Worm (Caenorhabditis elegans): ENCODE measurements around the gene sec-3.

sec-3 gene

ce11 chrX:3089894-3090414 is 9.7 kb downstream of the sec-3 start (continued):
- no peak for TF ChIP-seq snpc-4 (GFP tag; optimal IDR thresholded peaks at IDR 0.05)
- peak in 1 of 4 experiments; percentile 23 for TF ChIP-seq snpc-4 (tag; optimal IDR thresholded peaks at IDR 0.05)
- no peak for TF ChIP-seq ets-4 (GFP tag; optimal IDR thresholded peaks at IDR 0.05)
- no peak for TF ChIP-seq attf-3 (GFP tag; conservative IDR thresholded peaks at IDR 0.05)
- no peak for TF ChIP-seq tbp1 (GFP tag; optimal IDR thresholded peaks at IDR 0.05)
- TF ChIP-seq Y53G8AR.9 (GFP tag; conservative IDR thresholded peaks at IDR 0.05): 0 out of 2 replicates have a peak, but pooled peaks have one; percentile 24
- peak; percentile 21 for TF ChIP-seq somi-1 (GFP tag; optimal IDR thresholded peaks at IDR 0.05)
- TF ChIP-seq madf-3 (GFP tag; IDR thresholded peaks at IDR 0.05): no peak
- TF ChIP-seq hmg-1.2 (GFP tag; IDR thresholded peaks at IDR 0.05): peak; percentile 19; the same call in 1 of the 2 replicates
- no peak for TF ChIP-seq ztf-6 (GFP tag; IDR thresholded peaks at IDR 0.05)
- no peak for TF ChIP-seq F10E7.11 (tag; optimal IDR thresholded peaks at IDR 0.05)
- TF ChIP-seq aptf-3 (GFP tag; IDR thresholded peaks at IDR 0.05): no peak
- peak; percentile 11 for TF ChIP-seq K12H6.12 (tag; optimal IDR thresholded peaks at IDR 0.05)
- no peak for TF ChIP-seq egl-44 (GFP tag; IDR thresholded peaks at IDR 0.05)
- 0 out of 2 replicates have a peak, but pooled peaks have one; percentile 20 for TF ChIP-seq K11D2.4 (GFP tag; IDR thresholded peaks at IDR 0.05)
- peak; percentile 19 for TF ChIP-seq ZK185.1 (tag; optimal IDR thresholded peaks at IDR 0.05; ENCODE audit: poor library complexity, severe bottlenecking)
- TF ChIP-seq tlf-1 (GFP tag; optimal IDR thresholded peaks at IDR 0.05): no peak
- TF ChIP-seq ama-1 (optimal IDR thresholded peaks at IDR 0.05): no peak
- TF ChIP-seq ama-1 (GFP tag; optimal IDR thresholded peaks at IDR 0.05): no peak
- no peak for TF ChIP-seq nhr-120 (GFP tag; IDR thresholded peaks at IDR 0.05)
- no peak for TF ChIP-seq mel-28 (tag; optimal IDR thresholded peaks at IDR 0.05; ENCODE audit: borderline replicate concordance)
- TF ChIP-seq dox-1 (GFP tag; IDR thresholded peaks at IDR 0.05): peak; percentile 45; the same call in 1 of the 2 replicates
- TF ChIP-seq ztf-18 (tag; optimal IDR thresholded peaks at IDR 0.05): peak; percentile 34
- 0 out of 2 replicates have a peak, but pooled peaks have one; percentile 12 for TF ChIP-seq cebp-1 (GFP tag; IDR thresholded peaks at IDR 0.05)
- TF ChIP-seq cebp-1 (tag; optimal IDR thresholded peaks at IDR 0.05): peak; percentile 52
- no peak for TF ChIP-seq C06A6.2 (GFP tag; conservative IDR thresholded peaks at IDR 0.05)
- 0 out of 2 replicates have a peak, but pooled peaks have one; percentile 19 for TF ChIP-seq egrh-3 (GFP tag; IDR thresholded peaks at IDR 0.05)
- TF ChIP-seq zfh-2 (GFP tag; conservative IDR thresholded peaks at IDR 0.05): peak; percentile 87
- TF ChIP-seq gei-17 (GFP tag; optimal IDR thresholded peaks at IDR 0.05): no peak
- TF ChIP-seq ztf-25 (GFP tag; IDR thresholded peaks at IDR 0.05): no peak
- no peak for TF ChIP-seq T26A5.8 (tag; optimal IDR thresholded peaks at IDR 0.05)
- TF ChIP-seq bed-2 (GFP tag; IDR thresholded peaks at IDR 0.05): no peak
- TF ChIP-seq hmg-20 (GFP tag; IDR thresholded peaks at IDR 0.05): no peak
- peak in 1 of 2 experiments; percentile 2 for TF ChIP-seq let-607 (tag; optimal IDR thresholded peaks at IDR 0.05)
- no peak for TF ChIP-seq snpc-1.3 (tag; optimal IDR thresholded peaks at IDR 0.05; ENCODE audit: insufficient read depth)

ce11 chrX:3089423-3089822 is 10.2 kb downstream of the sec-3 start, which contains the start of gene pccb-1:
TSS of gene pccb-1 (plus strand) at chrX:3089549.
- TF ChIP-seq efl-1 (GFP tag; optimal IDR thresholded peaks at IDR 0.05): peak; percentile 31
- TF ChIP-seq lin-26 (GFP tag; IDR thresholded peaks at IDR 0.05): no peak
- TF ChIP-seq madf-6 (GFP tag; IDR thresholded peaks at IDR 0.05): no peak

All from whole organism, young adult.